Fruit fly (Drosophila melanogaster): Measurements from ENCODE around the gene CG4982.

dm6 chr3L:16346023-16346422, 44.8 kb downstream of the CG4982 start, which contains the start of gene CG33257:
- TF ChIP-seq CTCF (optimal IDR thresholded peaks at IDR 0.05) (no peak), CG8478 (optimal IDR thresholded peaks at IDR 0.05) (no peak)
